Worm (Caenorhabditis elegans): ENCODE measurements around the gene C47G2.4.

Gene C47G2.4

ce11 chrII:11281666-11282065 is 11.7 kb downstream of the C47G2.4 start, which contains the start of gene unc-130:
TSS of gene unc-130 (plus strand) at chrII:11281966.
- TF ChIP-seq M03D4.4 (tag; optimal IDR thresholded peaks at IDR 0.05) = no peak
- TF ChIP-seq bed-3 (GFP tag; optimal IDR thresholded peaks at IDR 0.05) = no peak
- TF ChIP-seq nhr-237 (tag; optimal IDR thresholded peaks at IDR 0.05) = no peak
- TF ChIP-seq hlh-1 (tag; optimal IDR thresholded peaks at IDR 0.05) = no peak
- TF ChIP-seq lsy-2 (tag; optimal IDR thresholded peaks at IDR 0.05) = peak; percentile 65
- TF ChIP-seq elt-1 (tag; optimal IDR thresholded peaks at IDR 0.05; ENCODE audit: borderline replicate concordance, insufficient read depth) = no peak
- TF ChIP-seq drap-1 (GFP tag; optimal IDR thresholded peaks at IDR 0.05) = no peak

ce11 chrII:11281177-11281576 is 12.2 kb downstream of the C47G2.4 start:
- TF ChIP-seq hlh-1 (tag; optimal IDR thresholded peaks at IDR 0.05) = peak; percentile 15
- no peak for TF ChIP-seq unc-39 (tag; optimal IDR thresholded peaks at IDR 0.05)
- no peak for TF ChIP-seq mab-5 (tag; optimal IDR thresholded peaks at IDR 0.05)
- no peak for TF ChIP-seq unc-120 (tag; optimal IDR thresholded peaks at IDR 0.05; ENCODE audit: poor library complexity, severe bottlenecking)
- no peak for TF ChIP-seq nhr-76 (tag; optimal IDR thresholded peaks at IDR 0.05)

- TF ChIP-seq ceh-83 (GFP tag; optimal IDR thresholded peaks at IDR 0.05) (no peak), nhr-28 (tag; optimal IDR thresholded peaks at IDR 0.05) (no peak), flh-1 (GFP tag; optimal IDR thresholded peaks at IDR 0.05) (no peak), elt-3 (tag; optimal IDR thresholded peaks at IDR 0.05) (no peak), snpc-4 (tag; optimal IDR thresholded peaks at IDR 0.05) (no peak), lsy-2 (tag; optimal IDR thresholded peaks at IDR 0.05) (peak; percentile 40), unc-39 (tag; optimal IDR thresholded peaks at IDR 0.05) (no peak), elt-1 (tag; optimal IDR thresholded peaks at IDR 0.05; ENCODE audit: borderline replicate concordance, insufficient read depth) (no peak), nhr-12 (tag; optimal IDR thresholded peaks at IDR 0.05) (no peak)
Measured at ce11 chrII:11279971-11280370, 13.4 kb downstream of the C47G2.4 start.

- no peak for TF ChIP-seq snpc-4 (tag; optimal IDR thresholded peaks at IDR 0.05)
- TF ChIP-seq unc-62 (GFP tag; optimal IDR thresholded peaks at IDR 0.05) = no peak
- no peak for TF ChIP-seq flh-1 (GFP tag; optimal IDR thresholded peaks at IDR 0.05)
- TF ChIP-seq mls-2 (tag; optimal IDR thresholded peaks at IDR 0.05) = no peak
- TF ChIP-seq elt-3 (tag; optimal IDR thresholded peaks at IDR 0.05) = no peak
- no peak for TF ChIP-seq unc-39 (tag; optimal IDR thresholded peaks at IDR 0.05)
- no peak for TF ChIP-seq lin-13 (tag; optimal IDR thresholded peaks at IDR 0.05)
- peak; percentile 0 for TF ChIP-seq ham-2 (GFP tag; optimal IDR thresholded peaks at IDR 0.05)
- no peak for TF ChIP-seq unc-120 (tag; optimal IDR thresholded peaks at IDR 0.05; ENCODE audit: poor library complexity, severe bottlenecking)
- TF ChIP-seq elt-1 (tag; optimal IDR thresholded peaks at IDR 0.05; ENCODE audit: borderline replicate concordance, insufficient read depth) = peak; percentile 67
- no peak for TF ChIP-seq sem-2 (GFP tag; optimal IDR thresholded peaks at IDR 0.05)
- no peak for TF ChIP-seq bed-3 (GFP tag; optimal IDR thresholded peaks at IDR 0.05)
- TF ChIP-seq ces-1 (GFP tag; optimal IDR thresholded peaks at IDR 0.05) = no peak
- TF ChIP-seq hlh-1 (tag; optimal IDR thresholded peaks at IDR 0.05) = no peak
- TF ChIP-seq blmp-1 (tag; optimal IDR thresholded peaks at IDR 0.05) = no peak
Measured at ce11 chrII:11276879-11277278, 16.5 kb downstream of the C47G2.4 start.

- peak; percentile 81 for TF ChIP-seq hlh-1 (tag; optimal IDR thresholded peaks at IDR 0.05)
- TF ChIP-seq ceh-43 (GFP tag; optimal IDR thresholded peaks at IDR 0.05) = no peak
Measured at ce11 chrII:11275484-11275883, 17.9 kb downstream of the C47G2.4 start.

- TF ChIP-seq hlh-1 (tag; optimal IDR thresholded peaks at IDR 0.05) (peak; percentile 79), lsy-2 (tag; optimal IDR thresholded peaks at IDR 0.05) (no peak), unc-120 (tag; optimal IDR thresholded peaks at IDR 0.05; ENCODE audit: poor library complexity, severe bottlenecking) (peak; percentile 24), unc-62 (GFP tag; optimal IDR thresholded peaks at IDR 0.05) (peak; percentile 63)
Measured at ce11 chrII:11274876-11275275, 18.5 kb downstream of the C47G2.4 start.

- TF ChIP-seq drap-1 (GFP tag; optimal IDR thresholded peaks at IDR 0.05) (no peak), nhr-28 (tag; optimal IDR thresholded peaks at IDR 0.05) (no peak), ham-2 (GFP tag; optimal IDR thresholded peaks at IDR 0.05) (no peak), zip-8 (tag; optimal IDR thresholded peaks at IDR 0.05) (no peak), snpc-4 (tag; optimal IDR thresholded peaks at IDR 0.05) (no peak)
Measured at ce11 chrII:11270829-11271228, 22.6 kb downstream of the C47G2.4 start.

All from whole organism, mixed stage, embryonic.